Worm (Caenorhabditis elegans) whole organism, L4 larva: Measurements from ENCODE around the gene srx-98.

ENCODE experiments used
- D1046.2 ChIP-seq: fragments of 200-800 bp; sonication (Bioruptor generic); IDR thresholded peaks from 2 replicates; pipeline ENCODE4 v1.3.6; 2022; ENCODE audit warnings: missing genetic modification characterization, missing compliant biosample characterization
- R02D3.7 ChIP-seq: fragments of 150-350 bp; sonication (generic microtip); optimal IDR thresholded peaks from 3 replicates; lab custom pipeline; 2014; ENCODE audit warnings: missing biosample characterization, missing genetic modification characterization
- ama-1 ChIP-seq: fragments of 150-350 bp; optimal IDR thresholded peaks from 2 replicates; lab custom pipeline; 2014; ENCODE audit warnings: inconsistent platforms, mixed read lengths
- egl-27 ChIP-seq: sonication (generic microtip); optimal IDR thresholded peaks from 3 replicates; lab custom pipeline; 2017; ENCODE audit warnings: missing biosample characterization, missing genetic modification reagents, missing genetic modification characterization
- lin-13 ChIP-seq: fragments of 150-350 bp; optimal IDR thresholded peaks from 2 replicates; lab custom pipeline; 2014; ENCODE audit warnings: missing biosample characterization, missing genetic modification reagents, missing genetic modification characterization
- mep-1 ChIP-seq: fragments of 150-350 bp; sonication (generic microtip); optimal IDR thresholded peaks from 3 replicates; lab custom pipeline; 2014; ENCODE audit warnings: missing biosample characterization, missing genetic modification characterization
- mxl-2 ChIP-seq: fragments of 200-800 bp; sonication (Bioruptor generic); conservative IDR thresholded peaks from 2 replicates; pipeline ENCODE4 v1.3.6; 2022; ENCODE audit warnings: missing genetic modification reagents, missing genetic modification characterization, missing compliant biosample characterization
- nhr-237 ChIP-seq: sonication (generic microtip); optimal IDR thresholded peaks from 2 replicates; lab custom pipeline; 2017; ENCODE audit warnings: missing biosample characterization, missing genetic modification characterization
- skn-1 ChIP-seq: fragments of 150-350 bp; optimal IDR thresholded peaks from 2 replicates; lab custom pipeline; 2014; ENCODE audit warnings: missing biosample characterization, missing genetic modification characterization
- snpc-1.2 ChIP-seq: fragments of 200-800 bp; sonication (Bioruptor generic); IDR thresholded peaks from 2 replicates; pipeline ENCODE4 v1.3.6; 2022; ENCODE audit warnings: missing genetic modification reagents, missing genetic modification characterization, missing compliant biosample characterization
- unc-62 ChIP-seq, 3 experiments: fragments of 150-350 bp in 1 of 3; sonication (generic microtip); optimal IDR thresholded peaks in 2 of 3; peaks in 1 of 3; 1 replicate in 1 of 3; 2 replicates in 2 of 3; lab custom pipeline; 2014 to 2017; ENCODE audit warnings: missing biosample characterization in 3 of 3, missing genetic modification characterization in 3 of 3, missing genetic modification reagents in 3 of 3, missing genotype in 1 of 3

- TF ChIP-seq ama-1 (lab: Kevin White, UChicago) (no peak), skn-1 (tag; lab: Kevin White, UChicago) (no peak), unc-62 (GFP tag; optimal IDR thresholded peaks at IDR 0.05 in 1 of 2; lab: Kevin White, UChicago) (peak in 1 of 2 experiments; percentile 3), unc-62 (tag; optimal IDR thresholded peaks at IDR 0.05; lab: Kevin White, UChicago) (no peak), R02D3.7 (no peak), egl-27 (tag; lab: Kevin White, UChicago) (no peak), snpc-1.2 (GFP tag; lab: Robert Waterston, UW) (no peak), nhr-237 (tag; lab: Kevin White, UChicago) (no peak), mep-1 (tag; lab: Kevin White, UChicago) (no peak), lin-13 (GFP tag; lab: Kevin White, UChicago) (no peak), mxl-2 (GFP tag; lab: Robert Waterston, UW) (no peak), D1046.2 (GFP tag; lab: Robert Waterston, UW) (no peak)
These were observed 44.0 kb downstream of the srx-98 start, which contains the start of gene M151.3 for ce11 chrII:3626872-3627271.
